Fruit fly (Drosophila melanogaster): Measurements from ENCODE around the gene CG14086.
A peak's percentile ranks its signal among the peaks of the same experiment; 100 is the strongest.

The CG14086 gene

dm6 chr3L:19326029-19326428 is 50.4 kb downstream of the CG14086 start (continued):
- TF ChIP-seq CG2120 (GFP tag; optimal IDR thresholded peaks at IDR 0.05) (peak; percentile 17), ttk (GFP tag; IDR thresholded peaks at IDR 0.05) (0 out of 2 replicates have a peak, but pooled peaks have one; percentile 50), Sry-β (GFP tag; optimal IDR thresholded peaks at IDR 0.05) (no peak), ac (GFP tag; optimal IDR thresholded peaks at IDR 0.05) (no peak), CG6175 (GFP tag; IDR thresholded peaks at IDR 0.05) (no peak), onecut (GFP tag; IDR thresholded peaks at IDR 0.05) (no peak), vfl (GFP tag; optimal IDR thresholded peaks at IDR 0.05) (no peak), tgo (GFP tag; IDR thresholded peaks at IDR 0.05) (peak; percentile 32; the same call in 2 of the 3 replicates), CG1647 (GFP tag; optimal IDR thresholded peaks at IDR 0.05) (no peak), CG9215 (GFP tag; IDR thresholded peaks at IDR 0.05) (no peak), sqz (GFP tag; optimal IDR thresholded peaks at IDR 0.05) (no peak), CG1529 (GFP tag; optimal IDR thresholded peaks at IDR 0.05) (no peak), Hand (GFP tag; optimal IDR thresholded peaks at IDR 0.05) (no peak), ssp (GFP tag; IDR thresholded peaks at IDR 0.05) (0 out of 2 replicates have a peak, but pooled peaks have one; percentile 7), CG3847 (GFP tag; IDR thresholded peaks at IDR 0.05) (no peak), H2.0 (GFP tag; IDR thresholded peaks at IDR 0.05) (no peak), maf-S (GFP tag; optimal IDR thresholded peaks at IDR 0.05) (no peak), Myb (GFP tag; optimal IDR thresholded peaks at IDR 0.05) (no peak), trh (GFP tag; optimal IDR thresholded peaks at IDR 0.05) (no peak), CG7987 (GFP tag; optimal IDR thresholded peaks at IDR 0.05) (no peak), Blimp-1 (GFP tag; optimal IDR thresholded peaks at IDR 0.05) (peak; percentile 30), CG17829 (tag; optimal IDR thresholded peaks at IDR 0.05) (no peak), CG1233 (GFP tag; optimal IDR thresholded peaks at IDR 0.05) (no peak), odd (GFP tag; optimal IDR thresholded peaks at IDR 0.05) (no peak), CG16863 (GFP tag; optimal IDR thresholded peaks at IDR 0.05) (no peak), CG17186 (GFP tag; optimal IDR thresholded peaks at IDR 0.05) (no peak), CG7357 (GFP tag; IDR thresholded peaks at IDR 0.05) (no peak), CG10147 (GFP tag; optimal IDR thresholded peaks at IDR 0.05) (no peak), prd (optimal IDR thresholded peaks at IDR 0.05) (no peak), prd (GFP tag; IDR thresholded peaks at IDR 0.05) (peak; percentile 66), Dad (GFP tag; optimal IDR thresholded peaks at IDR 0.05) (no peak), ab (GFP tag; optimal IDR thresholded peaks at IDR 0.05) (no peak), CG16779 (GFP tag; IDR thresholded peaks at IDR 0.05) (no peak), CG7839 (tag; optimal IDR thresholded peaks at IDR 0.05) (peak; percentile 29), tap (tag; optimal IDR thresholded peaks at IDR 0.05) (no peak), Nf-YC (tag; optimal IDR thresholded peaks at IDR 0.05) (no peak), HHEX (GFP tag; optimal IDR thresholded peaks at IDR 0.05) (no peak), trem (tag; optimal IDR thresholded peaks at IDR 0.05) (no peak), toy (GFP tag; IDR thresholded peaks at IDR 0.05) (no peak), cas (GFP tag; IDR thresholded peaks at IDR 0.05) (no peak), CG13424 (tag; optimal IDR thresholded peaks at IDR 0.05) (peak; percentile 26), Ets65A (GFP tag) (peak; percentile 91), dpn (GFP tag; optimal IDR thresholded peaks at IDR 0.05) (peak in 1 of 2 experiments; percentile 5), Camta (GFP tag; optimal IDR thresholded peaks at IDR 0.05) (no peak), sens (GFP tag) (no peak), zfh1 (GFP tag; IDR thresholded peaks at IDR 0.05) (peak; percentile 26; the same call in 1 of the 3 replicates), CG5953 (GFP tag; IDR thresholded peaks at IDR 0.05) (0 out of 2 replicates have a peak, but pooled peaks have one; percentile 32), CG6813 (GFP tag; optimal IDR thresholded peaks at IDR 0.05) (no peak), bsh (GFP tag; optimal IDR thresholded peaks at IDR 0.05) (peak in 1 of 2 experiments; percentile 39), CG4328 (GFP tag; optimal IDR thresholded peaks at IDR 0.05) (no peak), run (tag; optimal IDR thresholded peaks at IDR 0.05) (no peak), CG11560 (tag; IDR thresholded peaks at IDR 0.05) (no peak), dan (GFP tag; IDR thresholded peaks at IDR 0.05) (no peak)

All from whole organism, embryonic.